Worm (Caenorhabditis elegans) whole organism, young adult: ENCODE measurements around the gene nspd-7.

Experiments used
- B0336.3 ChIP-seq: fragments of 200-800 bp; sonication (Bioruptor generic); IDR thresholded peaks from 2 replicates; pipeline ENCODE4 v1.3.6; 2022; ENCODE audit warnings: missing genetic modification characterization, missing compliant biosample characterization
- C17E4.6 ChIP-seq: fragments of 200-800 bp; sonication (Bioruptor generic); IDR thresholded peaks from 2 replicates; pipeline ENCODE4 v1.3.6; 2022; ENCODE audit warnings: missing genetic modification reagents, missing genetic modification characterization, missing compliant biosample characterization
- F49E8.2 ChIP-seq: sonication (generic microtip); optimal IDR thresholded peaks from 3 replicates; lab custom pipeline; 2017; ENCODE audit warnings: missing genetic modification characterization, mild to moderate bottlenecking, missing compliant biosample characterization, antibody characterized with exemption, moderate library complexity; ENCODE audit not compliant: insufficient read depth
- F52B5.7 ChIP-seq: sonication (generic microtip); optimal IDR thresholded peaks from 2 replicates; lab custom pipeline; 2016; ENCODE audit warnings: mild to moderate bottlenecking, missing genetic modification characterization, missing compliant biosample characterization
- K12H6.12 ChIP-seq: fragments of 200-800 bp; sonication (Bioruptor generic); optimal IDR thresholded peaks from 2 replicates; lab custom pipeline; 2018; ENCODE audit warnings: mild to moderate bottlenecking, missing genetic modification characterization, missing compliant biosample characterization
- Y53G8AR.9 ChIP-seq: fragments of 200-800 bp; sonication (Bioruptor generic); conservative IDR thresholded peaks from 2 replicates; pipeline ENCODE4 v1.3.6; 2022; ENCODE audit warnings: missing genetic modification reagents, missing genetic modification characterization, missing compliant biosample characterization
- Y79H2A.3 ChIP-seq: fragments of 200-800 bp; sonication (Bioruptor generic); conservative IDR thresholded peaks from 2 replicates; pipeline ENCODE4 v1.3.6; 2022; ENCODE audit warnings: missing genetic modification reagents, missing genetic modification characterization, missing compliant biosample characterization
- akir-1 ChIP-seq: fragments of 200-800 bp; sonication (Bioruptor generic); optimal IDR thresholded peaks from 2 replicates; lab custom pipeline; 2018; ENCODE audit warnings: mild to moderate bottlenecking, missing genetic modification characterization, moderate library complexity, missing compliant biosample characterization
- ama-1 ChIP-seq, 3 experiments: fragments of 150-350 bp in 1 of 3; sonication (generic microtip) in 2 of 3; optimal IDR thresholded peaks; 2 replicates each; lab custom pipeline; 2014 to 2018; ENCODE audit warnings: missing biosample characterization in 2 of 3, missing genetic modification characterization in 2 of 3, missing genetic modification reagents in 2 of 3
- aptf-2 ChIP-seq: fragments of 200-800 bp; sonication (Bioruptor generic); conservative IDR thresholded peaks from 2 replicates; pipeline ENCODE4 v1.3.6; 2022; ENCODE audit warnings: missing genetic modification reagents, missing genetic modification characterization, missing compliant biosample characterization
- aptf-3 ChIP-seq: fragments of 200-800 bp; sonication (Bioruptor generic); IDR thresholded peaks from 2 replicates; pipeline ENCODE4 v1.3.6; 2022; ENCODE audit warnings: missing genetic modification characterization, missing compliant biosample characterization
- athp-1 ChIP-seq: sonication (generic microtip); optimal IDR thresholded peaks from 2 replicates; lab custom pipeline; 2017; ENCODE audit warnings: mild to moderate bottlenecking, missing genetic modification characterization, missing compliant biosample characterization
- attf-5 ChIP-seq: fragments of 200-800 bp; sonication (Bioruptor generic); optimal IDR thresholded peaks from 2 replicates; lab custom pipeline; 2018; ENCODE audit warnings: mild to moderate bottlenecking, missing genetic modification characterization, missing compliant biosample characterization
- attf-6 ChIP-seq: fragments of 200-800 bp; sonication (Bioruptor generic); IDR thresholded peaks from 2 replicates; pipeline ENCODE4 v1.3.6; 2022; ENCODE audit warnings: missing genetic modification reagents, missing genetic modification characterization, missing compliant biosample characterization
- bed-2 ChIP-seq: fragments of 200-800 bp; sonication (Bioruptor generic); IDR thresholded peaks from 2 replicates; pipeline ENCODE4 v1.3.6; 2022; ENCODE audit warnings: missing genetic modification reagents, missing genetic modification characterization, missing compliant biosample characterization
- ceh-27 ChIP-seq: fragments of 200-800 bp; sonication (Bioruptor generic); optimal IDR thresholded peaks from 2 replicates; lab custom pipeline; 2018; ENCODE audit warnings: mild to moderate bottlenecking, missing genetic modification characterization, moderate library complexity, missing compliant biosample characterization
- ceh-40 ChIP-seq: fragments of 200-800 bp; sonication (Bioruptor generic); IDR thresholded peaks from 2 replicates; pipeline ENCODE4 v1.3.6; 2022; ENCODE audit warnings: missing genetic modification characterization, missing compliant biosample characterization
- die-1 ChIP-seq: sonication (generic microtip); optimal IDR thresholded peaks from 2 replicates; lab custom pipeline; 2016; ENCODE audit warnings: missing genotype, mild to moderate bottlenecking, missing genetic modification characterization, missing compliant biosample characterization
- dpff-1 ChIP-seq: sonication (generic microtip); optimal IDR thresholded peaks from 2 replicates; lab custom pipeline; 2017; ENCODE audit warnings: mild to moderate bottlenecking, missing genetic modification characterization, missing compliant biosample characterization
- ets-4 ChIP-seq: fragments of 200-800 bp; sonication (Bioruptor generic); optimal IDR thresholded peaks from 2 replicates; lab custom pipeline; 2018; ENCODE audit warnings: mild to moderate bottlenecking, missing genetic modification characterization, missing compliant biosample characterization
- gei-17 ChIP-seq: fragments of 200-800 bp; sonication (Bioruptor generic); optimal IDR thresholded peaks from 2 replicates; lab custom pipeline; 2018; ENCODE audit warnings: mild to moderate bottlenecking, missing genetic modification characterization, missing compliant biosample characterization
- him-1 ChIP-seq: sonication (generic microtip); optimal IDR thresholded peaks from 2 replicates; lab custom pipeline; 2016; ENCODE audit warnings: missing genotype, missing genetic modification reagents, missing genetic modification characterization, missing compliant biosample characterization
- hmg-1.2 ChIP-seq: fragments of 200-800 bp; sonication (Bioruptor generic); IDR thresholded peaks from 2 replicates; pipeline ENCODE4 v1.3.6; 2022; ENCODE audit warnings: missing genetic modification reagents, missing genetic modification characterization, missing compliant biosample characterization
- hmg-20 ChIP-seq: fragments of 200-800 bp; sonication (Bioruptor generic); IDR thresholded peaks from 2 replicates; pipeline ENCODE4 v1.3.6; 2022; ENCODE audit warnings: missing genetic modification reagents, missing genetic modification characterization, missing compliant biosample characterization
- lag-1 ChIP-seq: fragments of 200-800 bp; sonication (Bioruptor generic); IDR thresholded peaks from 2 replicates; pipeline ENCODE4 v1.3.6; 2022; ENCODE audit warnings: missing genetic modification reagents, missing genetic modification characterization, missing compliant biosample characterization
- let-526 ChIP-seq: fragments of 200-800 bp; sonication (Bioruptor generic); IDR thresholded peaks from 2 replicates; pipeline ENCODE4 v1.3.6; 2022; ENCODE audit warnings: missing genetic modification reagents, missing genetic modification characterization, missing compliant biosample characterization
- let-607 ChIP-seq, 2 experiments: fragments of 200-800 bp in 1 of 2; sonication (Bioruptor generic) in 1 of 2; sonication (generic microtip) in 1 of 2; optimal IDR thresholded peaks; 2 replicates each; lab custom pipeline; 2016 to 2018; ENCODE audit warnings: mild to moderate bottlenecking in 2 of 2, missing compliant biosample characterization in 2 of 2, missing genetic modification characterization in 2 of 2, moderate library complexity in 2 of 2, missing genotype in 1 of 2
- lin-35 ChIP-seq, 3 experiments: fragments of 150-350 bp in 2 of 3; sonication (generic microtip) in 1 of 3; optimal IDR thresholded peaks; 2 replicates each; lab custom pipeline; 2014 to 2018; ENCODE audit warnings: missing biosample characterization in 3 of 3, missing genetic modification characterization in 3 of 3, missing genetic modification reagents in 3 of 3
- lsy-27 ChIP-seq: sonication (generic microtip); optimal IDR thresholded peaks from 2 replicates; lab custom pipeline; 2017; ENCODE audit warnings: missing genetic modification characterization, mild to moderate bottlenecking, missing compliant biosample characterization, antibody characterized with exemption, missing genotype, borderline replicate concordance; ENCODE audit not compliant: insufficient read depth
- mcd-1 ChIP-seq: fragments of 200-800 bp; sonication (Bioruptor generic); IDR thresholded peaks from 2 replicates; pipeline ENCODE4 v1.3.6; 2022; ENCODE audit warnings: missing genetic modification reagents, missing genetic modification characterization, missing compliant biosample characterization
- mes-4 ChIP-seq: sonication (generic microtip); optimal IDR thresholded peaks from 2 replicates; lab custom pipeline; 2016; ENCODE audit warnings: missing genotype, missing genetic modification characterization, missing compliant biosample characterization
- nfya-2 ChIP-seq: fragments of 200-800 bp; sonication (Bioruptor generic); IDR thresholded peaks from 2 replicates; pipeline ENCODE4 v1.3.6; 2022; ENCODE audit warnings: missing genetic modification reagents, missing genetic modification characterization, missing compliant biosample characterization
- nhr-179 ChIP-seq: sonication (generic microtip); optimal IDR thresholded peaks from 2 replicates; lab custom pipeline; 2016; ENCODE audit warnings: mild to moderate bottlenecking, missing genetic modification characterization, missing compliant biosample characterization
- nhr-27 ChIP-seq: fragments of 200-800 bp; sonication (Bioruptor generic); optimal IDR thresholded peaks from 2 replicates; lab custom pipeline; 2018; ENCODE audit warnings: mild to moderate bottlenecking, missing genetic modification characterization, moderate library complexity, missing compliant biosample characterization
- nhr-90 ChIP-seq: sonication (generic microtip); optimal IDR thresholded peaks from 2 replicates; lab custom pipeline; 2016; ENCODE audit warnings: missing genotype, mild to moderate bottlenecking, missing genetic modification characterization, missing compliant biosample characterization
- pbrm-1 ChIP-seq: fragments of 200-800 bp; sonication (Bioruptor generic); IDR thresholded peaks from 2 replicates; pipeline ENCODE4 v1.3.6; 2022; ENCODE audit warnings: missing genetic modification reagents, missing genetic modification characterization, missing compliant biosample characterization
- pha-4 ChIP-seq: fragments of 150-350 bp; sonication (generic microtip); optimal IDR thresholded peaks from 2 replicates; lab custom pipeline; 2014; ENCODE audit warnings: missing biosample characterization, missing genetic modification reagents, missing genetic modification characterization
- rcor-1 ChIP-seq: fragments of 200-800 bp; sonication (Bioruptor generic); IDR thresholded peaks from 2 replicates; pipeline ENCODE4 v1.3.6; 2022; ENCODE audit warnings: missing genetic modification reagents, missing genetic modification characterization, missing compliant biosample characterization
- snpc-1.3 ChIP-seq: sonication (generic microtip); optimal IDR thresholded peaks from 2 replicates; lab custom pipeline; 2017; ENCODE audit warnings: missing genetic modification characterization, mild to moderate bottlenecking, missing compliant biosample characterization, antibody characterized with exemption, moderate library complexity, missing genotype, missing genetic modification reagents; ENCODE audit not compliant: insufficient read depth
- snpc-4 ChIP-seq, 5 experiments: fragments of 150-350 bp in 1 of 5; sonication (generic microtip) in 4 of 5; optimal IDR thresholded peaks; 2 replicates each; lab custom pipeline; 2014 to 2018; ENCODE audit warnings: missing genetic modification characterization in 5 of 5, missing biosample characterization in 3 of 5, antibody characterized with exemption in 2 of 5, mild to moderate bottlenecking in 2 of 5, missing compliant biosample characterization in 2 of 5, missing genotype in 2 of 5, moderate library complexity in 2 of 5, missing genetic modification reagents in 1 of 5
- sptf-2 ChIP-seq: fragments of 200-800 bp; sonication (Bioruptor generic); optimal IDR thresholded peaks from 2 replicates; lab custom pipeline; 2018; ENCODE audit warnings: mild to moderate bottlenecking, missing genetic modification characterization, missing compliant biosample characterization
- zfh-2 ChIP-seq: fragments of 200-800 bp; sonication (Bioruptor generic); conservative IDR thresholded peaks from 2 replicates; pipeline ENCODE4 v1.3.6; 2022; ENCODE audit warnings: missing genetic modification reagents, missing genetic modification characterization, missing compliant biosample characterization
- zim-3 ChIP-seq: sonication (generic microtip); optimal IDR thresholded peaks from 2 replicates; lab custom pipeline; 2017; ENCODE audit warnings: mild to moderate bottlenecking, missing genetic modification characterization, moderate library complexity, missing compliant biosample characterization
- ztf-18 ChIP-seq: sonication (generic microtip); optimal IDR thresholded peaks from 2 replicates; lab custom pipeline; 2016; ENCODE audit warnings: missing genotype, mild to moderate bottlenecking, missing genetic modification characterization, missing compliant biosample characterization
- ztf-28 ChIP-seq: fragments of 200-800 bp; sonication (Bioruptor generic); IDR thresholded peaks from 2 replicates; pipeline ENCODE4 v1.3.6; 2022; ENCODE audit warnings: missing genetic modification reagents, missing genetic modification characterization, missing compliant biosample characterization
- ztf-6 ChIP-seq: fragments of 200-800 bp; sonication (Bioruptor generic); IDR thresholded peaks from 2 replicates; pipeline ENCODE4 v1.3.6; 2022; ENCODE audit warnings: missing genetic modification reagents, missing genetic modification characterization, missing compliant biosample characterization

nspd-7 gene

DNA sequence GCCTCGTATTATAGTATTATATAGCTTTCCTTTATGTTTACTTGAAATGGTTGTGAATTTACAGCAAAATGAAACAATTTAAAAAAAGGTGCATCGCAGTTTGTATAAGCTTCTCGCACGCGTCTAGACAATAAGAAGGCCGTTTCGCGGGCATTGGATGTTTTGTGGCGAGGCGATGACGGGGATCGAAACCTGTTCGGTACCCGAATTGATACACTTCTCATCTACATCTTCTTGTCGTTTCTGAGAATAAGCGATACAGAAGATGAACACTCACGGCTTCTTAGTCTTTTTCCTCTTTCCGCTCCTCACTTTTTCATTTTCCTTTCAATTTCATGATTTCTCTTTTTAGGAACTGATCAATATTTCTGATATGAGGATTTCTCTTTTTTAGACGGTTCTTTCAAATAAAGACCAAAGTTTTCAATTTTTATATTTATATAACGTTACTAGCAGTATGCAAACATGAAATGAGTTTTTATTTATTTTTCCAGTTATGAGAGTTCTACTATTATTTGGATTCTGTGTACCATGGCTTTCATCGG is 23.2 kb downstream of the nspd-7 start, which contains the start of gene F01G10.10 (continued):
- TF ChIP-seq mes-4 (tag; lab: Kevin White, UChicago) (no peak), athp-1 (tag; lab: Kevin White, UChicago) (no peak), ztf-18 (tag; lab: Kevin White, UChicago) (no peak), attf-5 (GFP tag; lab: Kevin White, UChicago) (peak; percentile 3), C17E4.6 (peak; percentile 37; the same call in 1 of the 2 replicates), dpff-1 (tag; lab: Kevin White, UChicago) (no peak), nfya-2 (GFP tag; lab: Robert Waterston, UW) (no peak), zfh-2 (no peak), nhr-90 (tag; lab: Kevin White, UChicago) (peak; percentile 8), let-607 (tag; optimal IDR thresholded peaks at IDR 0.05; lab: Kevin White, UChicago) (peak in 1 of 2 experiments; percentile 26), aptf-2 (GFP tag; lab: Robert Waterston, UW) (no peak), F52B5.7 (tag; lab: Kevin White, UChicago) (no peak), snpc-4 (GFP tag; optimal IDR thresholded peaks at IDR 0.05; lab: Kevin White, UChicago) (no peak), snpc-4 (tag; optimal IDR thresholded peaks at IDR 0.05; lab: Kevin White, UChicago) (peak in 2 of 4 experiments; percentile 19 to 39), die-1 (peak; percentile 23), lsy-27 (no peak), ztf-6 (GFP tag; lab: Robert Waterston, UW) (no peak), gei-17 (GFP tag; lab: Kevin White, UChicago) (no peak), pha-4 (no peak), nhr-27 (tag; lab: Kevin White, UChicago) (no peak), let-526 (no peak), ztf-28 (GFP tag; lab: Robert Waterston, UW) (no peak), ama-1 (optimal IDR thresholded peaks at IDR 0.05; lab: Kevin White, UChicago) (peak; percentile 19), ama-1 (GFP tag; optimal IDR thresholded peaks at IDR 0.05; lab: Kevin White, UChicago) (no peak), F49E8.2 (tag; lab: Kevin White, UChicago) (peak; percentile 5), ets-4 (GFP tag; lab: Kevin White, UChicago) (no peak), lag-1 (GFP tag; lab: Robert Waterston, UW) (no peak), ceh-27 (GFP tag; lab: Kevin White, UChicago) (no peak), bed-2 (GFP tag; lab: Robert Waterston, UW) (no peak), rcor-1 (peak; percentile 49), hmg-20 (GFP tag; lab: Robert Waterston, UW) (no peak), ceh-40 (GFP tag; lab: Robert Waterston, UW) (0 out of 2 replicates have a peak, but pooled peaks have one; percentile 23), aptf-3 (GFP tag; lab: Robert Waterston, UW) (no peak), zim-3 (tag; lab: Kevin White, UChicago) (no peak), akir-1 (GFP tag; lab: Kevin White, UChicago) (no peak), snpc-1.3 (tag; lab: Kevin White, UChicago) (no peak), mcd-1 (GFP tag; lab: Robert Waterston, UW) (no peak), him-1 (tag; lab: Kevin White, UChicago) (no peak), K12H6.12 (no peak), Y79H2A.3 (GFP tag; lab: Robert Waterston, UW) (peak; percentile 61; the same call in 1 of the 2 replicates), pbrm-1 (GFP tag; lab: Robert Waterston, UW) (no peak), Y53G8AR.9 (GFP tag; lab: Robert Waterston, UW) (peak; percentile 54; the same call in 1 of the 2 replicates), attf-6 (GFP tag; lab: Robert Waterston, UW) (peak; percentile 48; the same call in 1 of the 2 replicates), B0336.3 (GFP tag; lab: Robert Waterston, UW) (peak; percentile 86), sptf-2 (GFP tag; lab: Kevin White, UChicago) (no peak), hmg-1.2 (GFP tag; lab: Robert Waterston, UW) (peak; percentile 47), lin-35 (GFP tag; optimal IDR thresholded peaks at IDR 0.05; lab: Kevin White, UChicago) (no peak), nhr-179 (no peak)
